Worm (Caenorhabditis elegans) whole organism, L4 larva: ENCODE data around the gene lin-26.

Experiments
- D1046.2 ChIP-seq: fragments of 200-800 bp; sonication (Bioruptor generic); IDR thresholded peaks from 2 replicates; pipeline ENCODE4 v1.3.6; 2022; ENCODE audit warnings: missing genetic modification characterization, missing compliant biosample characterization
- F37D6.2 ChIP-seq: sonication (generic microtip); optimal IDR thresholded peaks from 2 replicates; lab custom pipeline; 2016; ENCODE audit warnings: mild to moderate bottlenecking, missing genetic modification characterization, missing compliant biosample characterization
- F44E2.7 ChIP-seq: fragments of 200-800 bp; sonication (Bioruptor generic); IDR thresholded peaks from 2 replicates; pipeline ENCODE4 v2.1.2; 2022; ENCODE audit warnings: missing genetic modification characterization, missing compliant biosample characterization
- aha-1 ChIP-seq: fragments of 150-350 bp; peaks from one replicate; lab custom pipeline; 2014; ENCODE audit warnings: missing biosample characterization, missing genetic modification characterization
- aly-2 ChIP-seq: sonication (generic microtip); optimal IDR thresholded peaks from 2 replicates; lab custom pipeline; 2018; ENCODE audit warnings: missing biosample characterization, missing genetic modification characterization
- arid-1 ChIP-seq: fragments of 200-800 bp; sonication (Bioruptor generic); conservative IDR thresholded peaks from 2 replicates; pipeline ENCODE4 v1.3.6; 2022; ENCODE audit warnings: missing genetic modification reagents, missing genetic modification characterization, missing compliant biosample characterization
- attf-4 ChIP-seq: sonication (generic microtip); optimal IDR thresholded peaks from 3 replicates; lab custom pipeline; 2017; ENCODE audit warnings: missing biosample characterization, missing genetic modification characterization
- ceh-44 ChIP-seq: fragments of 200-800 bp; sonication (Bioruptor generic); IDR thresholded peaks from 2 replicates; pipeline ENCODE4 v1.3.6; 2022; ENCODE audit warnings: missing genetic modification reagents, missing genetic modification characterization, missing compliant biosample characterization
- ces-1 ChIP-seq: fragments of 150-350 bp; sonication (generic microtip); optimal IDR thresholded peaks from 4 replicates; lab custom pipeline; 2014; ENCODE audit warnings: missing biosample characterization, missing genetic modification reagents, missing genetic modification characterization
- cey-2 ChIP-seq: sonication (generic microtip); optimal IDR thresholded peaks from 3 replicates; lab custom pipeline; 2017; ENCODE audit warnings: missing genetic modification characterization, mild to moderate bottlenecking, missing compliant biosample characterization, antibody characterized with exemption, borderline replicate concordance; ENCODE audit not compliant: insufficient read depth
- ctbp-1 ChIP-seq: fragments of 200-800 bp; sonication (Bioruptor generic); IDR thresholded peaks from 2 replicates; pipeline ENCODE4 v1.3.6; 2022; ENCODE audit warnings: missing genetic modification reagents, missing genetic modification characterization, missing compliant biosample characterization
- daf-16 ChIP-seq, 3 experiments: sonication (generic microtip); optimal IDR thresholded peaks; 2 replicates each; lab custom pipeline; 2016 to 2017; ENCODE audit warnings: missing genetic modification characterization in 3 of 3, missing genetic modification reagents in 3 of 3, mild to moderate bottlenecking in 2 of 3, missing compliant biosample characterization in 2 of 3, missing biosample characterization in 1 of 3, moderate library complexity in 1 of 3
- daf-19 ChIP-seq: fragments of 200-800 bp; sonication (Bioruptor generic); conservative IDR thresholded peaks from 2 replicates; pipeline ENCODE4 v1.3.6; 2022; ENCODE audit warnings: missing genetic modification characterization, missing compliant biosample characterization
- dmd-9 ChIP-seq: fragments of 200-800 bp; sonication (Bioruptor generic); IDR thresholded peaks from 2 replicates; pipeline ENCODE4 v1.3.6; 2022; ENCODE audit warnings: missing genetic modification reagents, missing genetic modification characterization, missing compliant biosample characterization
- dve-1 ChIP-seq: sonication (generic microtip); optimal IDR thresholded peaks from 2 replicates; lab custom pipeline; 2017; ENCODE audit warnings: antibody characterized with exemption, mild to moderate bottlenecking, missing genetic modification characterization, missing compliant biosample characterization; ENCODE audit not compliant: insufficient read depth
- fkh-10 ChIP-seq: fragments of 150-350 bp; optimal IDR thresholded peaks from 2 replicates; lab custom pipeline; 2014; ENCODE audit warnings: missing biosample characterization, missing genetic modification reagents, missing genetic modification characterization
- gei-8 ChIP-seq: fragments of 200-800 bp; sonication (Bioruptor generic); optimal IDR thresholded peaks from 2 replicates; lab custom pipeline; 2018; ENCODE audit warnings: mild to moderate bottlenecking, missing genetic modification characterization, missing compliant biosample characterization
- lim-7 ChIP-seq: fragments of 200-800 bp; sonication (Bioruptor generic); IDR thresholded peaks from 2 replicates; pipeline ENCODE4 v1.3.6; 2022; ENCODE audit warnings: missing genetic modification characterization, missing compliant biosample characterization
- lin-13 ChIP-seq: fragments of 150-350 bp; optimal IDR thresholded peaks from 2 replicates; lab custom pipeline; 2014; ENCODE audit warnings: missing biosample characterization, missing genetic modification reagents, missing genetic modification characterization
- lin-15B ChIP-seq: fragments of 150-350 bp; sonication (generic microtip); optimal IDR thresholded peaks from 3 replicates; lab custom pipeline; 2014; ENCODE audit warnings: missing biosample characterization, missing genetic modification characterization
- lin-38 ChIP-seq: fragments of 200-800 bp; sonication (Bioruptor generic); IDR thresholded peaks from 2 replicates; pipeline ENCODE4 v1.3.6; 2022; ENCODE audit warnings: missing genetic modification reagents, missing genetic modification characterization, missing compliant biosample characterization
- lsy-2 ChIP-seq, 2 experiments: fragments of 150-350 bp in 1 of 2; sonication (generic microtip) in 1 of 2; optimal IDR thresholded peaks; 2 replicates each; lab custom pipeline; 2014 to 2017; ENCODE audit warnings: missing biosample characterization in 2 of 2, missing genetic modification characterization in 2 of 2
- madf-9 ChIP-seq: fragments of 200-800 bp; sonication (Bioruptor generic); conservative IDR thresholded peaks from 2 replicates; pipeline ENCODE4 v1.3.6; 2022; ENCODE audit warnings: missing genetic modification reagents, missing genetic modification characterization, missing compliant biosample characterization
- mdl-1 ChIP-seq, 2 experiments: fragments of 150-350 bp in 1 of 2; sonication (generic microtip) in 1 of 2; optimal IDR thresholded peaks; 2 replicates each; lab custom pipeline; 2014 to 2017; ENCODE audit warnings: missing biosample characterization in 2 of 2, missing genetic modification characterization in 2 of 2
- mdt-29 ChIP-seq: fragments of 200-800 bp; sonication (Bioruptor generic); IDR thresholded peaks from 2 replicates; pipeline ENCODE4 v1.3.6; 2022; ENCODE audit warnings: missing genetic modification reagents, missing genetic modification characterization, missing compliant biosample characterization
- mes-2 ChIP-seq: sonication (generic microtip); optimal IDR thresholded peaks from 2 replicates; lab custom pipeline; 2016; ENCODE audit warnings: missing genotype, mild to moderate bottlenecking, missing genetic modification characterization, missing compliant biosample characterization; ENCODE audit not compliant: poor library complexity, severe bottlenecking
- nhr-111 ChIP-seq: fragments of 200-800 bp; sonication (Bioruptor generic); optimal IDR thresholded peaks from 2 replicates; lab custom pipeline; 2018; ENCODE audit warnings: mild to moderate bottlenecking, missing genetic modification characterization, missing compliant biosample characterization
- saeg-2 ChIP-seq: fragments of 200-800 bp; sonication (Bioruptor generic); IDR thresholded peaks from 2 replicates; pipeline ENCODE4 v1.3.6; 2022; ENCODE audit warnings: missing genetic modification reagents, missing genetic modification characterization, missing compliant biosample characterization
- sdz-12 ChIP-seq: fragments of 200-800 bp; sonication (Bioruptor generic); optimal IDR thresholded peaks from 2 replicates; lab custom pipeline; 2018; ENCODE audit warnings: mild to moderate bottlenecking, missing genetic modification characterization, missing compliant biosample characterization
- skn-1 ChIP-seq: fragments of 150-350 bp; optimal IDR thresholded peaks from 2 replicates; lab custom pipeline; 2014; ENCODE audit warnings: missing biosample characterization, missing genetic modification characterization
- snpc-4 ChIP-seq: fragments of 150-350 bp; optimal IDR thresholded peaks from 2 replicates; lab custom pipeline; 2014; ENCODE audit warnings: missing biosample characterization, missing genetic modification characterization
- unc-62 ChIP-seq, 3 experiments: fragments of 150-350 bp in 1 of 3; sonication (generic microtip); optimal IDR thresholded peaks in 2 of 3; peaks in 1 of 3; 1 replicate in 1 of 3; 2 replicates in 2 of 3; lab custom pipeline; 2014 to 2017; ENCODE audit warnings: missing biosample characterization in 3 of 3, missing genetic modification characterization in 3 of 3, missing genetic modification reagents in 3 of 3, missing genotype in 1 of 3
- zag-1 ChIP-seq: fragments of 150-350 bp; optimal IDR thresholded peaks from 2 replicates; lab custom pipeline; 2014; ENCODE audit warnings: missing biosample characterization, missing genetic modification characterization
- ztf-11 ChIP-seq: fragments of 150-350 bp; optimal IDR thresholded peaks from 2 replicates; lab custom pipeline; 2014; ENCODE audit warnings: missing biosample characterization, missing genetic modification characterization

Gene lin-26

DNA sequence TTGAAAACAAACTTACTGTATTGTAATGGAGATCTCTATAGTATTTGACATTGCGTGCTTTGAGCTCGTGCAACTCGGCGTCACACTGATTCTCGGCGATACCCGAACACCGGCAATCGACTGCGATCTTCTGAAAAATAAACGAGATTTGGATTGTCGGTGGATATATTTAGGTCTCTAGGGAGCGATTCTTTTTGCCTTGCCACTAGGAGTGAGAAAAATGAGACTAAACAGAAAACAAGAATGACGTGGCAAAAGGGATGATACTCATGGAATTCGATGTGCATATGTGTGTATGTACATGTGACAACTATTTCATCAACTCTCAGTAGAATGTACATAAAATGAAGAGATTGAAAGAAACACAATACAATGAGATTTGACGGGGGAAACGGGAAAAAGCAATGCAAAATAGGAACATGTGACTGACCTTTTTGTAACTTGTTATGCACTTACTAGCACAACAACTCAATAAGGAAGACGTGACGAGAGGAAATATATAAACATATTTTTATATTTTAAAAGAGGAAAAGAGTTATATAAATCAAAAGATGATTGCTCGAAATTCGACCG lies 32.7 kb downstream of the lin-26 start (continued):
- TF ChIP-seq F37D6.2 (tag; lab: Kevin White, UChicago) (no peak), dmd-9 (GFP tag; lab: Robert Waterston, UW) (no peak), lsy-2 (tag; optimal IDR thresholded peaks at IDR 0.05; lab: Kevin White, UChicago) (peak in 1 of 2 experiments; percentile 27), zag-1 (tag; lab: Kevin White, UChicago) (no peak), unc-62 (GFP tag; optimal IDR thresholded peaks at IDR 0.05 in 1 of 2; lab: Kevin White, UChicago) (peak in 1 of 2 experiments; percentile 77), unc-62 (tag; optimal IDR thresholded peaks at IDR 0.05; lab: Kevin White, UChicago) (no peak), daf-16 (GFP tag; optimal IDR thresholded peaks at IDR 0.05; lab: Kevin White, UChicago) (no peak), daf-16 (tag; optimal IDR thresholded peaks at IDR 0.05; lab: Kevin White, UChicago) (no peak)

DNA sequence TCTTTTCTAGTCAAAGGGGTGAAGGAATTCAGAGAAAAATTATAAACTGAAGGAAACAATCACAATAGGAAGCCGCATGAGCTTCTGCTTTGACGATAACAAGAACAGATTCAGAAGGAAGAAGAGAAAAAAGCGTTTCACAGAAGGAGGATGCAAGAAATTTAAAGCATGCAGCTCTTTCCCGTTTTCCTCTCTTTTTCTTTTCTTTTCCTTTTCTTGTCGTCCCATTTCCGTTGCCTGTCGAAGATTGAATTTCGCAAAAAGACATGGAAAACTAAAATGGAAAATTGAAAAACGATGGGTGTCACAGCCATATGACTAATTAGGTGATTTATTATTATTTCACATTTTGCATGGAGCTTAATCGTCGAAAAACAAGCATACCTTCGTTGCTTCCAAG lies 34.1 kb downstream of the lin-26 start:
- TF ChIP-seq snpc-4 (tag; lab: Kevin White, UChicago), result no peak
- peak; percentile 42 for TF ChIP-seq ces-1 (GFP tag; lab: Kevin White, UChicago)
- peak; percentile 86 for TF ChIP-seq aha-1 (tag; lab: Kevin White, UChicago)
- no peak for TF ChIP-seq sdz-12
- 0 out of 2 replicates have a peak, but pooled peaks have one; percentile 48 for TF ChIP-seq ctbp-1 (GFP tag; lab: Robert Waterston, UW)
- no peak for TF ChIP-seq cey-2 (tag; lab: Kevin White, UChicago)
- no peak for TF ChIP-seq skn-1
- TF ChIP-seq nhr-111 (GFP tag; lab: Kevin White, UChicago), result no peak
- peak; percentile 82 for TF ChIP-seq fkh-10 (GFP tag; lab: Kevin White, UChicago)
- no peak for TF ChIP-seq mes-2 (tag; lab: Kevin White, UChicago)
- TF ChIP-seq unc-62 (GFP tag; optimal IDR thresholded peaks at IDR 0.05 in 1 of 2; lab: Kevin White, UChicago), result peak in 1 of 2 experiments; percentile 87
- TF ChIP-seq unc-62 (tag; optimal IDR thresholded peaks at IDR 0.05; lab: Kevin White, UChicago), result no peak
- TF ChIP-seq F37D6.2 (tag; lab: Kevin White, UChicago), result peak; percentile 5
- TF ChIP-seq lin-38 (GFP tag; lab: Robert Waterston, UW), result no peak
- no peak for TF ChIP-seq madf-9 (GFP tag; lab: Robert Waterston, UW)
- TF ChIP-seq aly-2 (tag; lab: Kevin White, UChicago), result no peak
- no peak for TF ChIP-seq mdt-29 (GFP tag; lab: Robert Waterston, UW)

DNA sequence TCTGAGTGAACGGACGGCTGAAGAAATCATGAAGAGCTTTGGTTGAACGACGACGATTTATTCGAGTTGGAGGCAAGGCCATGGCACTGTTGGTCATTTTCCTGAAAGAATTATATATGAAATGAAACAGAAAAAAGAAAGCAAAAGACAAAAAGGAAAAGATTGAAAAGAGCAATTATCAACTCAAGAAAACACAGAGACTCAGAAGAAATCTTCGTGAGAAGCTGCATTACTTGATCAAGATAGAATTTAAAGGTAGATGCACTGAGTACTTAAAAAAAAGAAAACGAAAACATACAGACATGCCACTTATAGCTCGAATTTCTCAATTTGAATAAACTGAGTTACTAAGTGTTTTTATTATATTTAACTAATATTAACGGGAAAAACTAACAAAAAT lies 36.5 kb downstream of the lin-26 start, which contains the start of gene cpna-5:
Gene cpna-5, minus strand, starts transcription at position 101 of the 400 bp plus-strand sequence.
- no peak for TF ChIP-seq F44E2.7 (GFP tag; lab: Robert Waterston, UW)
- TF ChIP-seq saeg-2 (GFP tag; lab: Robert Waterston, UW), result no peak
- no peak for TF ChIP-seq D1046.2 (GFP tag; lab: Robert Waterston, UW)
- no peak for TF ChIP-seq ztf-11 (tag; lab: Kevin White, UChicago)
- TF ChIP-seq lin-13 (GFP tag; lab: Kevin White, UChicago), result no peak
- TF ChIP-seq gei-8, result no peak
- no peak for TF ChIP-seq lin-15B
- no peak for TF ChIP-seq attf-4 (tag; lab: Kevin White, UChicago)

DNA sequence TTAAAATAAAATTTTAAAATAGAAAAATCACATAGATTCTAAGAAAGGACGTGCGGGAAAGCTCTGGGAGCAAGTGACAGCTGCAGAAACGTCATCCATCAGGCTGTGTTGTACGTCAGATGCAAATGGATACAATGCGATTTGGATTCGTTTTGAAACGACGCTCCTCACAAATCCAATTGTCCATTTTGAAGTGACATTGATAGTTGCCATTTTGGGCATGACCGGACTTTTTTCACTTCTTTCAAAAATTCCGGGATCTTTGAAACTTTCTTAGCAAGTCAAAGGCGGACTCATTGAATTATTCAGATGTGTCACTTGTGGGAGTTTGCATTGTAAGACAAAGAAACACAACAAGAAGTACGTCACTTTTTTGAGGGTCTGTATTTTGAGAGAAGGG lies 37.0 kb downstream of the lin-26 start:
- TF ChIP-seq fkh-10 (GFP tag; lab: Kevin White, UChicago) (peak; percentile 62), unc-62 (GFP tag; optimal IDR thresholded peaks at IDR 0.05 in 1 of 2; lab: Kevin White, UChicago) (peak in 1 of 2 experiments; percentile 96), unc-62 (tag; optimal IDR thresholded peaks at IDR 0.05; lab: Kevin White, UChicago) (no peak), ceh-44 (GFP tag; lab: Robert Waterston, UW) (no peak)

DNA sequence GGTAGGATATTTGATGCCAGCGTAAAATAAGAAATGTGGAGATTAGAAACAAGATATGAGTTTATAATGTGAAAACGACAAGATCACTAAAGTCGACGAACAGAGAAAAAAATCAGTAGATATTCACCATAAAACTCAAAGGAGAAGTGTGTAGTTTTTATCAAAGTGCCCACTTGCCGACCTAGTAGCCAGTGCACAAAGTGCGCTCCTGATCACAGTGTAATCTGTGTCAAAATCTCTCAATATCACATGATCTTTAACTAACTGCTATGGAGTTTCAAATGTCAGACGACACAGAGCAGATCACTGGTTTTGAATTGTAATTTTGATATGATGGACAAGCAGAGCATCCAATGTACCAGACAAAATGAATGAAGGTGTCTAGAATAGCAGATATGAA lies 38.5 kb downstream of the lin-26 start:
- no peak for TF ChIP-seq daf-19 (GFP tag; lab: Robert Waterston, UW)
- TF ChIP-seq cey-2 (tag; lab: Kevin White, UChicago), result no peak
- no peak for TF ChIP-seq arid-1 (GFP tag; lab: Robert Waterston, UW)
- peak; percentile 84 for TF ChIP-seq aha-1 (tag; lab: Kevin White, UChicago)
- no peak for TF ChIP-seq mdl-1 (tag; optimal IDR thresholded peaks at IDR 0.05; lab: Kevin White, UChicago)
- TF ChIP-seq dve-1 (tag; lab: Kevin White, UChicago), result no peak
- peak in 1 of 2 experiments; percentile 70 for TF ChIP-seq unc-62 (GFP tag; optimal IDR thresholded peaks at IDR 0.05 in 1 of 2; lab: Kevin White, UChicago)
- TF ChIP-seq unc-62 (tag; optimal IDR thresholded peaks at IDR 0.05; lab: Kevin White, UChicago), result no peak
- no peak for TF ChIP-seq aly-2 (tag; lab: Kevin White, UChicago)
- TF ChIP-seq lim-7 (GFP tag; lab: Robert Waterston, UW), result no peak
